Fruit fly (Drosophila melanogaster) whole organism, embryonic: ENCODE results near the gene flfl.

ENCODE experiments used
- Ada2b ChIP-seq: fragments of 200-800 bp; sonication (Bioruptor generic); IDR thresholded peaks from 2 replicates; pipeline ENCODE4 v1.3.6; 2022; ENCODE audit warnings: missing biosample characterization, missing genetic modification characterization
- CG10959 ChIP-seq: fragments of 200-800 bp; sonication (Bioruptor generic); IDR thresholded peaks from 2 replicates; pipeline ENCODE4 v1.3.6; 2022; ENCODE audit warnings: missing biosample characterization, missing genetic modification characterization
- CG11093 ChIP-seq: fragments of 200-800 bp; sonication (Bioruptor generic); IDR thresholded peaks from 3 replicates; pipeline ENCODE4 v1.3.6; 2022; ENCODE audit warnings: missing biosample characterization, missing genetic modification characterization
- CG12744 ChIP-seq: fragments of 200-800 bp; sonication (Bioruptor generic); optimal IDR thresholded peaks from 2 replicates; lab custom pipeline; 2016; ENCODE audit warnings: missing biosample characterization, missing genetic modification characterization
- CG13775 ChIP-seq: fragments of 200-800 bp; sonication (Bioruptor generic); optimal IDR thresholded peaks from 3 replicates; lab custom pipeline; 2017; ENCODE audit warnings: missing biosample characterization, mild to moderate bottlenecking, missing genetic modification characterization
- CG13894 ChIP-seq: fragments of 200-800 bp; sonication (Bioruptor generic); optimal IDR thresholded peaks from 3 replicates; lab custom pipeline; 2018; ENCODE audit warnings: missing biosample characterization, mild to moderate bottlenecking, missing genetic modification characterization, moderate library complexity
- CG15073 ChIP-seq: fragments of 200-800 bp; sonication (Bioruptor generic); optimal IDR thresholded peaks from 2 replicates; lab custom pipeline; 2016; ENCODE audit warnings: missing biosample characterization, missing genetic modification characterization
- CG2199 ChIP-seq: fragments of 200-800 bp; sonication (Bioruptor generic); IDR thresholded peaks from 3 replicates; pipeline ENCODE4 v1.3.6; 2022; ENCODE audit warnings: missing biosample characterization, missing genetic modification characterization
- CG3995 ChIP-seq: fragments of 200-800 bp; sonication (Bioruptor generic); optimal IDR thresholded peaks from 3 replicates; lab custom pipeline; 2016; ENCODE audit warnings: missing biosample characterization, missing genetic modification characterization
- CG4854 ChIP-seq: fragments of 200-800 bp; sonication (Bioruptor generic); optimal IDR thresholded peaks from 2 replicates; lab custom pipeline; 2016; ENCODE audit warnings: missing biosample characterization, missing genetic modification characterization, inconsistent platforms
- CG6272 ChIP-seq: fragments of 200-800 bp; sonication (Bioruptor generic); IDR thresholded peaks from 2 replicates; pipeline ENCODE4 v1.3.6; 2022; ENCODE audit warnings: missing biosample characterization, missing genetic modification characterization
- CG7372 ChIP-seq: fragments of 200-800 bp; sonication (Bioruptor generic); IDR thresholded peaks from 2 replicates; pipeline ENCODE4 v1.3.6; 2022; ENCODE audit warnings: missing biosample characterization, missing genetic modification characterization
- CG7556 ChIP-seq: fragments of 200-800 bp; sonication (Bioruptor generic); optimal IDR thresholded peaks from 2 replicates; lab custom pipeline; 2017; ENCODE audit warnings: missing biosample characterization, mild to moderate bottlenecking, missing genetic modification characterization
- CG8478 ChIP-seq: fragments of >200 bp; optimal IDR thresholded peaks from 2 replicates; lab custom pipeline; 2018
- CG8944 ChIP-seq: fragments of 200-800 bp; sonication (Bioruptor generic); optimal IDR thresholded peaks from 3 replicates; lab custom pipeline; 2016; ENCODE audit warnings: missing biosample characterization, missing genetic modification characterization
- Deaf1 ChIP-seq: fragments of 200-800 bp; optimal IDR thresholded peaks from 3 replicates; lab custom pipeline; 2019; ENCODE audit warnings: missing biosample characterization, mild to moderate bottlenecking, missing genetic modification characterization, moderate library complexity
- Dek ChIP-seq: fragments of 200-800 bp; sonication (Bioruptor generic); optimal IDR thresholded peaks from 3 replicates; lab custom pipeline; 2019; ENCODE audit warnings: missing biosample characterization, mild to moderate bottlenecking, missing genetic modification characterization, moderate library complexity
- Dip3 ChIP-seq: fragments of 200-800 bp; sonication (Bioruptor generic); optimal IDR thresholded peaks from 3 replicates; lab custom pipeline; 2016; ENCODE audit warnings: missing biosample characterization, missing genetic modification characterization
- Drgx ChIP-seq: fragments of 200-800 bp; sonication (Bioruptor generic); IDR thresholded peaks from 2 replicates; pipeline ENCODE4 v1.3.6; 2022; ENCODE audit warnings: missing biosample characterization, missing genetic modification characterization
- Ets97D ChIP-seq: fragments of 200-800 bp; sonication (Bioruptor generic); optimal IDR thresholded peaks from 3 replicates; lab custom pipeline; 2016; ENCODE audit warnings: missing biosample characterization, missing genetic modification characterization
- HLH54F ChIP-seq: fragments of 200-800 bp; sonication (Bioruptor generic); optimal IDR thresholded peaks from 3 replicates; lab custom pipeline; 2016; ENCODE audit warnings: missing biosample characterization, missing genetic modification characterization
- Hr3 ChIP-seq: fragments of 200-800 bp; sonication (Bioruptor generic); optimal IDR thresholded peaks from 3 replicates; lab custom pipeline; 2016; ENCODE audit warnings: missing biosample characterization, missing genetic modification characterization
- Hr51 ChIP-seq, 2 experiments: fragments of 200-800 bp; sonication (Bioruptor generic); optimal IDR thresholded peaks; 2 replicates in 1 of 2; 3 replicates in 1 of 2; lab custom pipeline; 2016 to 2018; ENCODE audit warnings: missing biosample characterization in 2 of 2, missing genetic modification characterization in 2 of 2, mild to moderate bottlenecking in 1 of 2, moderate library complexity in 1 of 2
- NFAT ChIP-seq: fragments of 200-800 bp; sonication (Bioruptor generic); IDR thresholded peaks from 2 replicates; pipeline ENCODE4 v1.3.6; 2022; ENCODE audit warnings: missing biosample characterization, missing genetic modification characterization
- Optix ChIP-seq: fragments of 200-800 bp; sonication (Bioruptor generic); IDR thresholded peaks from 3 replicates; pipeline ENCODE4 v1.3.6; 2022; ENCODE audit warnings: missing biosample characterization, missing genetic modification characterization
- YL-1 ChIP-seq: fragments of 200-800 bp; sonication (Bioruptor generic); optimal IDR thresholded peaks from 3 replicates; lab custom pipeline; 2017; ENCODE audit warnings: missing biosample characterization, mild to moderate bottlenecking, missing genetic modification characterization
- ac ChIP-seq: fragments of 200-800 bp; sonication (Bioruptor generic); optimal IDR thresholded peaks from 3 replicates; lab custom pipeline; 2017; ENCODE audit warnings: missing biosample characterization, mild to moderate bottlenecking, missing genetic modification characterization
- ara ChIP-seq: fragments of 200-800 bp; sonication (Bioruptor generic); IDR thresholded peaks from 2 replicates; pipeline ENCODE4 v1.3.6; 2022; ENCODE audit warnings: missing biosample characterization, missing genetic modification characterization
- bbx ChIP-seq: fragments of 200-800 bp; sonication (Bioruptor generic); IDR thresholded peaks from 2 replicates; pipeline ENCODE4 v1.3.6; 2022; ENCODE audit warnings: missing biosample characterization, missing genetic modification characterization; ENCODE audit not compliant: partially characterized antibody
- chm ChIP-seq: fragments of 200-800 bp; sonication (Bioruptor generic); IDR thresholded peaks from 2 replicates; pipeline ENCODE4 v1.3.6; 2022; ENCODE audit warnings: missing biosample characterization, missing genetic modification characterization
- ewg ChIP-seq: fragments of 200-800 bp; sonication (Bioruptor generic); optimal IDR thresholded peaks from 3 replicates; lab custom pipeline; 2017; ENCODE audit warnings: mild to moderate bottlenecking, missing biosample characterization, missing genetic modification reagents, missing genetic modification characterization
- gem ChIP-seq: fragments of 200-800 bp; sonication (Bioruptor generic); optimal IDR thresholded peaks from 2 replicates; lab custom pipeline; 2019; ENCODE audit warnings: missing biosample characterization, mild to moderate bottlenecking, missing genetic modification characterization, moderate library complexity
- gfzf ChIP-seq: fragments of 200-800 bp; sonication (Bioruptor generic); optimal IDR thresholded peaks from 2 replicates; lab custom pipeline; 2016; ENCODE audit warnings: missing biosample characterization, mild to moderate bottlenecking, missing genetic modification characterization, moderate library complexity
- grn ChIP-seq: fragments of 200-800 bp; sonication (Bioruptor generic); optimal IDR thresholded peaks from 3 replicates; lab custom pipeline; 2017; ENCODE audit warnings: missing biosample characterization, missing genetic modification characterization
- h ChIP-seq: fragments of >200 bp; optimal IDR thresholded peaks from 2 replicates; lab custom pipeline; 2017
- knrl ChIP-seq: fragments of 200-800 bp; sonication (Bioruptor generic); IDR thresholded peaks from 3 replicates; pipeline ENCODE4 v1.3.6; 2022; ENCODE audit warnings: missing biosample characterization, missing genetic modification characterization; ENCODE audit not compliant: partially characterized antibody
- mam ChIP-seq: fragments of 200-800 bp; sonication (Bioruptor generic); optimal IDR thresholded peaks from 3 replicates; lab custom pipeline; 2016; ENCODE audit warnings: missing biosample characterization, missing genetic modification characterization
- otp ChIP-seq: fragments of 200-800 bp; sonication (Bioruptor generic); IDR thresholded peaks from 3 replicates; pipeline ENCODE4, ENCODE4 v1.3.6; 2022; ENCODE audit warnings: missing biosample characterization, missing genetic modification characterization
- pho ChIP-seq: fragments of 200-800 bp; sonication (Bioruptor generic); optimal IDR thresholded peaks from 2 replicates; lab custom pipeline; 2016; ENCODE audit warnings: missing biosample characterization, missing genetic modification characterization
- pros ChIP-seq: fragments of 200-800 bp; sonication (Bioruptor generic); optimal IDR thresholded peaks from 3 replicates; lab custom pipeline; 2019; ENCODE audit warnings: missing biosample characterization, mild to moderate bottlenecking, missing genetic modification characterization, moderate library complexity
- pum ChIP-seq: fragments of 200-800 bp; sonication (Bioruptor generic); optimal IDR thresholded peaks from 2 replicates; lab custom pipeline; 2016; ENCODE audit warnings: missing biosample characterization, missing genetic modification characterization
- repo ChIP-seq: fragments of 200-800 bp; sonication (Bioruptor generic); optimal IDR thresholded peaks from 2 replicates; lab custom pipeline; 2016; ENCODE audit warnings: missing biosample characterization, missing genetic modification characterization
- seq ChIP-seq: fragments of 200-800 bp; sonication (Bioruptor generic); IDR thresholded peaks from 2 replicates; pipeline ENCODE4 v1.3.6; 2022; ENCODE audit warnings: missing biosample characterization, missing genetic modification characterization
- shn ChIP-seq: fragments of 200-800 bp; sonication (Bioruptor generic); optimal IDR thresholded peaks from 3 replicates; lab custom pipeline; 2016; ENCODE audit warnings: missing biosample characterization, missing genetic modification characterization
- slp2 ChIP-seq: fragments of 200-800 bp; sonication (Bioruptor generic); optimal IDR thresholded peaks from 2 replicates; lab custom pipeline; 2016; ENCODE audit warnings: missing biosample characterization, missing genetic modification characterization
- stc ChIP-seq: fragments of 200-800 bp; sonication (Bioruptor generic); IDR thresholded peaks from 2 replicates; pipeline ENCODE4 v1.3.6; 2022; ENCODE audit warnings: missing biosample characterization, missing genetic modification characterization
- sug ChIP-seq: fragments of 200-800 bp; optimal IDR thresholded peaks from 2 replicates; lab custom pipeline; 2019; ENCODE audit warnings: missing biosample characterization, mild to moderate bottlenecking, missing genetic modification characterization, moderate library complexity
- tll ChIP-seq, 2 experiments: fragments of 200-800 bp in 1 of 2; fragments of >200 bp in 1 of 2; sonication (Bioruptor generic) in 1 of 2; optimal IDR thresholded peaks; 2 replicates each; lab custom pipeline; 2017 to 2019; ENCODE audit warnings: missing biosample characterization in 2 of 2, missing genetic modification characterization in 2 of 2, mild to moderate bottlenecking in 1 of 2, moderate library complexity in 1 of 2
- unpg ChIP-seq: fragments of 200-800 bp; sonication (Bioruptor generic); optimal IDR thresholded peaks from 3 replicates; lab custom pipeline; 2018; ENCODE audit warnings: missing biosample characterization, mild to moderate bottlenecking, missing genetic modification characterization, moderate library complexity
- vnd ChIP-seq: fragments of 200-800 bp; sonication (Bioruptor generic); IDR thresholded peaks from 3 replicates; pipeline ENCODE4 v1.3.6; 2022; ENCODE audit warnings: missing biosample characterization, missing genetic modification characterization; ENCODE audit not compliant: partially characterized antibody
- wor ChIP-seq: fragments of 200-800 bp; sonication (Bioruptor generic); IDR thresholded peaks from 2 replicates; pipeline ENCODE4 v1.3.6; 2022; ENCODE audit warnings: missing biosample characterization, missing genetic modification characterization

The flfl gene

DNA sequence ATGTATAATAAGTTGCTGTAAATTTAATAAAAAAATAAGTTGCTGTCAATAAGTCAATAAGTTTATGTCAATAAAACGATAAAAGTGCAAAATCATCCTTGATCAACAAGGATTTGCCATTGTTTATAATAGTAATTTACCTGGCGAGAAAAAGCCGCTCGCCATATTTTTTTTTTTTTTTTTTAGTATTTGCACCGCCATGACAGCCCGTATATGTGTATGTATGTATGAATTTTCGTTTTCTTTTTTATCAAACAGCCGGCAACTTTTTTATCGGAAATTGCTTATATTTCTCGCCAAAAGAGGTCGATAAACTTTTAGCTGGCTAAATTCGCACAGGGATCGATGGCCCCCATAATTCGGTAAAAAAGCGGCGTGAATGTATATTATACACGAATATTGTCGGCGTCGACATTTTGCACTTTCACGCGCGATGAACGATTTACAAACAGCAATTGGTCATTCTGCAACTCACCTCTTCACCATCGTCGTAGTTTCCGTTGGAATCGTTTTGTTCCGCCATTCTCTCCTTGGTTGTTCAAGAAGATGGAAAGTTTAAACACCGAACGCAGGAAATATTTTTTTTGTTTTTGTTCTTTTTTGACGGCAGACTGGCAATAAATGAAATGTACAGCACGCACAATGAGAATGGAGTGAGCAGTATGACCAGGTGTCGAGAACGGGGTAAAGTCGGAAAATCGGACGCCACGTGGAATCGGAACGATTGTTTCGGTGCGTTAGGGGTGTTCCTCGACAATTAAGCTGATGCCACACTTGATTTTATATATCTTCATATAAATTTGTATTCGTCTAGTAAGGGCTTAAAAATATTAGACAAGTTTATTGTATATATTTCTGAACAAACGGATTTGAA, 23.6 kb upstream of the flfl start, which contains the start of gene Hrb87F (continued):
- TF ChIP-seq CG6272 (GFP tag; lab: Robert Waterston, UW) (peak; percentile 46; the same call in 1 of the 2 replicates), mam (no peak), shn (GFP tag; lab: Kevin White, UChicago) (no peak), Ets97D (GFP tag; lab: Kevin White, UChicago) (peak; percentile 78), Dek (tag; lab: Kevin White, UChicago) (no peak), Drgx (no peak), vnd (GFP tag; lab: Robert Waterston, UW) (no peak), ac (GFP tag; lab: Kevin White, UChicago) (no peak), pum (GFP tag; lab: Kevin White, UChicago) (no peak), ara (GFP tag; lab: Robert Waterston, UW) (no peak), CG11093 (GFP tag; lab: Robert Waterston, UW) (no peak), HLH54F (no peak), grn (GFP tag; lab: Kevin White, UChicago) (no peak), slp2 (no peak), Hr51 (GFP tag; optimal IDR thresholded peaks at IDR 0.05; lab: Kevin White, UChicago) (no peak), CG13894 (tag; lab: Kevin White, UChicago) (no peak), CG10959 (no peak), pho (GFP tag; lab: Kevin White, UChicago) (no peak), knrl (GFP tag; lab: Robert Waterston, UW) (no peak), seq (GFP tag; lab: Robert Waterston, UW) (no peak), CG7556 (GFP tag; lab: Kevin White, UChicago) (no peak), pros (GFP tag; lab: Kevin White, UChicago) (no peak), otp (no peak), repo (GFP tag; lab: Kevin White, UChicago) (no peak), CG8478 (no peak), Hr3 (GFP tag; lab: Kevin White, UChicago) (no peak), CG4854 (GFP tag; lab: Kevin White, UChicago) (no peak), YL-1 (peak; percentile 67), gfzf (peak; percentile 60), unpg (no peak), stc (GFP tag; lab: Robert Waterston, UW) (no peak), gem (tag; lab: Kevin White, UChicago) (no peak), sug (tag; lab: Kevin White, UChicago) (no peak), Deaf1 (tag; lab: Kevin White, UChicago) (no peak), ewg (GFP tag; lab: Kevin White, UChicago) (no peak), CG15073 (GFP tag; lab: Kevin White, UChicago) (no peak), Dip3 (GFP tag; lab: Kevin White, UChicago) (no peak), CG13775 (GFP tag; lab: Kevin White, UChicago) (no peak), CG2199 (no peak), wor (GFP tag; lab: Robert Waterston, UW) (no peak), CG12744 (GFP tag; lab: Kevin White, UChicago) (no peak), CG8944 (no peak), chm (GFP tag; lab: Robert Waterston, UW) (no peak), CG3995 (no peak), bbx (GFP tag; lab: Robert Waterston, UW) (0 out of 2 replicates have a peak, but pooled peaks have one; percentile 9), Ada2b (GFP tag; lab: Robert Waterston, UW) (no peak), CG7372 (GFP tag; lab: Robert Waterston, UW) (no peak), h (lab: Kevin White, UChicago) (no peak), Optix (no peak), tll (GFP tag; optimal IDR thresholded peaks at IDR 0.05; lab: Kevin White, UChicago) (no peak), NFAT (peak; percentile 33; the same call in 1 of the 2 replicates)
